Fruit fly (Drosophila melanogaster) Kc167 (cell line): ENCODE data around the gene Ankle2.

Source experiments
- Myc ChIP-seq: fragments of >200 bp; optimal IDR thresholded peaks from 2 replicates; lab custom pipeline; 2017; ENCODE audit warnings: missing external identifiers
- Sin3A ChIP-seq: fragments of >200 bp; optimal IDR thresholded peaks from 2 replicates; lab custom pipeline; 2018; ENCODE audit warnings: missing external identifiers
- h ChIP-seq: fragments of >200 bp; optimal IDR thresholded peaks from 3 replicates; lab custom pipeline; 2018; ENCODE audit warnings: missing external identifiers
- insv ChIP-seq: fragments of >200 bp; optimal IDR thresholded peaks from 3 replicates; lab custom pipeline; 2018; ENCODE audit warnings: missing external identifiers
- psq ChIP-seq: fragments of >200 bp; optimal IDR thresholded peaks from 2 replicates; lab custom pipeline; 2017; ENCODE audit warnings: missing external identifiers
- ttk ChIP-seq: sonication (Bioruptor generic); optimal IDR thresholded peaks from 2 replicates; lab custom pipeline; 2017; ENCODE audit warnings: missing external identifiers

Ankle2 gene

DNA sequence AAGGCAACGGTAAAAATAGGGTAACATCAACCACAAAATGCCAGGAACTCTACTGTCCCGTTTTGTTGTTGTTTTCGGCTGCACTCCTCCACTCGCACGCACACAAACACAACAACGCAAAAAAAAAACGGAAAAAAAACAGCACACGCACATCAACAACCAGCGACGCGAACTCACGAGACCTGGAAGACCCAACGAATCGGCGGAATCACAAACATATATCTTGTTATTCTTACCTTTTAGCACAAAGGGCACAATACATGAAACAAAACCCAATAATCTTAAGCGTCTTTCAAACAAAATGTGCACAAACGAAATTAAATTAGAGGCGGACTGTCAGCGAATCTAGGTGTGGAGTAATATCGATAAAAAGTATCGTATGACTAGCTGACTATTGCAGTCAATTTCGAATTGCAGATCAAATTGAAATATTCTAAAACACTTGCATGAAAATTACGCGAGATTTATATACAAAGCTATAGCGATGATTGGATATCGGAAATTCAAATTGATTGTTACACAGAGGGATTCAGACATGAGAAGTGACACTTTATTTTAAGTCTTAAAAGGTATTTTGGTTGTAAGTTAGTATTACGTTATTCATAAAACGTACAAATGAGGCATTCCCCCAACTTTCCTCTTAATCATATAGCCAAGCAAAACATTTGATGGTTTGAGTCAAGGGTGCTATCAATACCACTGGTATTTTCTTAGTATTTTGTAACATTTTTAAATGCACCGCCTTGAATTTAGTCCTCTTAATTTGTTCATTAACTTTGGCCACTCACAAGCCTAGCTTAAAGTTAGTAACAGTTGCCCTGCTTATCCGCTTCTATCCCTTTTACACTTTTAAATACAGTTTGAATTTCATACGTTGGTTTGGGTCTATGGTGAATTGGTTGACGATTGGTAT is at the start of gene Ankle2:
TSS of gene Ankle2 (minus strand) at position 361 of the 913 bp plus-strand sequence.
- peak; percentile 72 for TF ChIP-seq Sin3A (lab: Kevin White, UChicago)
- no peak for TF ChIP-seq insv (lab: Kevin White, UChicago)

DNA sequence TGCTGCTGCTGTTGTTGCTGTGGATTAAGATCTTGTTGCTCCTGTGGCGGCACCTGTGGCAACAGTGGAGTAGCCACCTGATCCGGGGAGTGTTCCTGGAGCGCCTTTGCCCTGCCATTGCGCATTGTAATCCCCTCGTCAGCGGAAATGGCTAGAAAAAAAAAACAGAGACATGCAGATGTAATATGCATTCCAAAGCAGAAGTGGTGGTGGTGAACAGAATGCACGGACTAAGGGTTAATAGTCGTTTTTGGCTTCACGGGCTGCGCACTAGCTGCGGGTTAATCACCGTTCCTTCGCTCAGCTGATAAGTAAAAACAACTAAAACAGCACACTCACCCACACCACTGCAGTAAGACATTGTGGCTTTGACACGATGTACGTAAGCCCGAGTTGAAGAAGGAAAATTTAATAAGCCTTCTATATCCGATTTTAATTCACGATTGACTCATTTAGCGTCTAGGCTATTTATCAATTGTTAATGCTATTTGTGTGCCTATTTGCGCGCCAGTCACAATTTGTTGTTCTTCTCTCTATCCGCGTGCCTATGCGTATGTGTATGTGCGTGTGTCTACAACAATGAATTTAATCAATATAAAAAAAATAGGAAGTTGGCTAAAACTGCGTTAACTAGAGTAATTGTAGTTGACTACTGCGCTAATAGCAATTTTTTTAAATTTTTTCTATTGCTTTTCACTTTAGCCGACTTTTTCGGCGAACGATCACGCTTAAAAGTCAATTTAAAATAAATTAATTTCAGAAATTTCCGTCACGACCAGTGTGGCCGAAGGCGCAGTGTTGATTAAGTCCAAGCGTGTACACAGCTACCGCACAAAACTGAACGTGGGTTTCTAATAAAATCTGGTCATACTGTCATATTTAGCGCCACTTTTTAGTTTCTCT is 48.3 kb upstream of the Ankle2 start, which contains the start of gene stas:
TSS of gene stas (minus strand) at position 806 of the 903 bp plus-strand sequence.
- no peak for TF ChIP-seq psq (lab: Kevin White, UChicago)
- no peak for TF ChIP-seq insv (lab: Kevin White, UChicago)
- TF ChIP-seq Myc: no peak
- TF ChIP-seq h: no peak
- no peak for TF ChIP-seq Sin3A (lab: Kevin White, UChicago)
- no peak for TF ChIP-seq ttk (lab: Kevin White, UChicago)

DNA sequence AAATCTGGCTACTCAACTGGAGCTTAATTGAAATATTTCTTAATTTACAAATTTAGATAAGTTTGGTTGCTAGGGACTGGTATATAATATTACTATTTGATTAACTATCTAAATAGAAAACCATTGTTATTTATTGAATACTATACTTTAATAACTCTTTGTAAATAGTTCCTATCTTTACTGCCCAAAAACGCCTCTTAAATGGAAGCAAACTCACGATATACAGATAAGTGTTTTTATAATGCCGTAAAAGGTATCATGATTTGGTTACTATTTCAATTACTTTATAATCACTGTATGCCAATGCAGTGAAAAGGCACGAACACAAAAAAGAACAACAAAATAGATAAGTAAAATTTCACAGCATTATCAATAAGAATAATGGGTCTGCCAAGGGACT is 46.8 kb upstream of the Ankle2 start:
- no peak for TF ChIP-seq insv (lab: Kevin White, UChicago)
- no peak for TF ChIP-seq Myc
- no peak for TF ChIP-seq ttk (lab: Kevin White, UChicago)
- TF ChIP-seq h: no peak
- TF ChIP-seq Sin3A (lab: Kevin White, UChicago): no peak
- TF ChIP-seq psq (lab: Kevin White, UChicago): no peak

DNA sequence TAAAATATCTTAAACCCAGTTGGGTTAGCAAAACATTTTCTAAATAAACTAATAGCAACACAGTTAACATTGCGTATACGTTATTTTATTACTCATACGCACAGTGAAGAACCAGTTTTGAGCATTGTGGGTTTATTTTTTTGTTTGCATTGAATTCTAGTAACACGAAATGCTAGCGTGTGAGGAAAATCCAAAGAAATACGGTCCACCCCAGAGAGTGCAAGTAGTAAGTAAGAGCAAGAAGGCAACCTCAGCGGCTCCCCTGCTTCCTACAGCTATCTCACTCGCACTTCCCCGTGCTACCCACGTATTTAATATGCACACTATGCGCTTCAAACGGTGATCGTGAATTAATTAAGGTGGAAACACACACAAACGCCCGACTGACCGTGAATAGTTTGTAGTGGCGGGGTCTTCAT is 46.0 kb upstream of the Ankle2 start:
- TF ChIP-seq insv (lab: Kevin White, UChicago): no peak

DNA sequence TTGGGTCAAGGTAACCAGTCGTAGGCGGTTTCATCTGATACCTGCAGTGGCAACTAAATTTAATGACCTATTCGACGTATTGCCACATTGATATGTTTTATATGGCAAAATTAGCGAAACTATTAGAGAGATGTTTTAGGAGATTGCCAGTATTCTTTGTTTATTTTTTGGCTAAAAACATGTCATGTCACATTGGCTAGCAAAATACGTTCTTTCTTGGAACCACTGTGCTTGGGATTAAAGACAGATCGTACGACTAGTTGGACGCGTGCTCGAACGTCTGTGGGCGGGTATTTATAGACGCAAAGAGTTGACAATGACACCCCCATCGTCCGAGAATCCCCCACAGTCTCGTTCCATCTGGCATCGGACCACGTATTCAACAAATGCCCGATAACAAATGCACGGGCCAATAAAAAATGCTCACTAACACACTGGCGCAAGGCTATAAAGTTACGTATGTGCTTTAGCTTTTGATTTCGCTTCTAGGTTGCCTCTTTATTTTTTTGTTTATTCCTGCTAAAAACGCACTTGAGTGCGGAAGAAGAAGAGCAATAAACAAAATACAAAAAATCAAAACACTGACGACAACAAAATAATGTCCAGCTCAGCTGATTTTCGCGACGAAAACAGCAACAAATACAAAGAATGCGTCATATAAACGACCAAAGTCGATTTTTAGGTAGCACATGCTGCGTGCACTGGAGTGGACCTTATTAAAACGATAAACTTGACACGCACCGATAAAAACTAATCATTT is 45.4 kb upstream of the Ankle2 start:
- TF ChIP-seq Myc (no peak), Sin3A (lab: Kevin White, UChicago) (no peak), ttk (lab: Kevin White, UChicago) (no peak), h (no peak), insv (lab: Kevin White, UChicago) (no peak), psq (lab: Kevin White, UChicago) (no peak)

DNA sequence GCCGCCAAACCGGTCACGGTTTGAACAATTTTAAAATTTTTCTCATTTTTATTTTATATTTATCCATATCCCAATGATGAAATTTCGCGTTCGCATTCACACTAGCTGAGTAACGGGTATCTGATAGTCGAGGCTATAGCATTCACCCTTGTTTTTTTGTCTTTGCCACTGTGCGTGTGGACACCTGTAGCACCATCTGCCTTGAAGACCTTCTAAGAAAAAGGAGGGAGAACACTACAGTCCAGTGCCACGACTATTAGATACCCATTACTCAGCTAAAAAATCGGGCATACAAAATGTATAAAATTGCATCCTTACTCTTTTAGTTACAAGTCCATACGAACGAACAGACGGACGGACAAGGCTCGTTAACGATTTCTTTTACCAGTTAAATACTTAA is 43.2 kb upstream of the Ankle2 start:
- TF ChIP-seq Sin3A (lab: Kevin White, UChicago) (no peak), ttk (lab: Kevin White, UChicago) (no peak), Myc (no peak), psq (lab: Kevin White, UChicago) (no peak), insv (lab: Kevin White, UChicago) (no peak), h (no peak)

DNA sequence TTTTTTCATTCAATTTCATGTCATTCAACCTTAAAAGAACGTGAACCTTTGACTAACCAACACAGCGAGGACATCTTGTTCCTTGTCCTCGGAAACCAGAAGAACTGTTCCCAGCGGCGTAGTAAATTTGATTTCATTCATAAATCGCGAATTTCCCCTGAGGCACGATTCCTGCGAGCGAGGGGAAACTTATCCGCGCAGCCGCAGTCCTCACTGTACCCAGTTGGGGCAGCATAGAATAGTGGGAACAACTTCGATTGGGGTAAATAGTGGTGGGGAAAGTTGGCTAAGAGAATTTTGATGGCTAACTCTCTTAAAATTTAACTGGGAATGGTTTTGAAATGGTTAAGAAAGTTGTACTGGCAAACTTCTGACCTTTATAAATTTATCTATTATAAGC is 32.4 kb upstream of the Ankle2 start:
- no peak for TF ChIP-seq psq (lab: Kevin White, UChicago)
- TF ChIP-seq ttk (lab: Kevin White, UChicago): no peak

DNA sequence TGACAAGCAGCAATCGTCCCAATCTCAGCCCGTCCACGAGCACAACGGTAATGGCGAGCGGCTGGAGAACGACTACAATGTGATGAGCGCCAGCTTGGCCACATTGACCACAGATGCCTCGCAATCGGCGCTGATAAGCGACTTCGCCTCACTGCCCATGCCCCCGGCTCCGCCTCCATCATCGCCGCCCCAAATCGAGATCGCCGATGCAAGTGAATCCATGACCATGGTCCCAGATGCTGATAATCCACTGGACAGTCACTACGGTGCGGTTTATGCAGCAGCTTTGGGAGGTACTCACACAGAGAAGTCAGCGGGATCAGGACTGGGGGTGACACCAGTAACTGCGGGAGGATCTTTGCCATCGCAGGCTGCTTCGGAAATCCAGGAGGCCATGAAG is 23.4 kb upstream of the Ankle2 start:
- TF ChIP-seq Sin3A (lab: Kevin White, UChicago): no peak
- no peak for TF ChIP-seq Myc
- no peak for TF ChIP-seq psq (lab: Kevin White, UChicago)
- no peak for TF ChIP-seq h

DNA sequence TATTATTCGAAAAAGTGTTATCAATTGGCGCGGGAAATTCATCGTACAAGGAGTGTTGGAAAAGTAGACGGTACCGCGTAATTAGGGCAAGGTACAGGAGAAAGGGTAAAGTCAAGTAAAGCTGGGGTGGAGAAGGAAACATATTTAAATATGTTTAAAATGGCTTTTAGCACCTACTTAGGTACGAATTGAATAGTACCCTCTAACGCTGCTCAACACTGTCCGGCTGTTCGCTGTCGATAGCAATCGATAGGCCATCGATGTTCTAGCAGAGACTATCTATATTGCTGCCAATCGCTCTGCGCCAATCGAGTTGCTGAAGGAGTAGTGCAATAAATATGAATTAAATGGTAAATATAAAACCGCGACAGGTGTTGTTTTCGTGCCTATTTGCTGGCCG is 20.3 kb upstream of the Ankle2 start, which contains the start of gene X11L:
TSS of gene X11L (plus strand) at position 279 of the 400 bp plus-strand sequence.
- TF ChIP-seq h (no peak), insv (lab: Kevin White, UChicago) (no peak), Myc (no peak), psq (lab: Kevin White, UChicago) (no peak), ttk (lab: Kevin White, UChicago) (no peak), Sin3A (lab: Kevin White, UChicago) (no peak)

DNA sequence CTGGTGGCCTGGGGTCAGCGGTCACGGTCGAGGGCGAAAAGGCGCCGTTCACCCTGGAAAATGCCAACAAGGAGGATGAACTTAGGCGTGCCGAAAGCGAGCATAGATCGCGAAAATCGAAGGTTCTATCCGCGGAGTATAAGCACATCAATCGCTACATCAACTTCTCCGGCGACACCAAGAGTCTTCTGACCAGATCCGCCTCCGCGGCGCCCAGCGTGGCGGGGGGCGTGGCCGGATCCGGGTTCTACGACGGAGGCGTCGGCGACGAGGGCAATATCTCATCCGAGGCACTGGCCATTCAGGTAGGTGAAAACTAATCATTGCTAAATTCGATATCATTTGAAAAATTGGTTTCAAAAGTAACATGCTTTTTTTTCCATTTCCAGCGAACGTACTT is 18.6 kb upstream of the Ankle2 start:
- TF ChIP-seq Sin3A (lab: Kevin White, UChicago) (no peak), ttk (lab: Kevin White, UChicago) (no peak), psq (lab: Kevin White, UChicago) (no peak), Myc (no peak), h (no peak), insv (lab: Kevin White, UChicago) (no peak)

DNA sequence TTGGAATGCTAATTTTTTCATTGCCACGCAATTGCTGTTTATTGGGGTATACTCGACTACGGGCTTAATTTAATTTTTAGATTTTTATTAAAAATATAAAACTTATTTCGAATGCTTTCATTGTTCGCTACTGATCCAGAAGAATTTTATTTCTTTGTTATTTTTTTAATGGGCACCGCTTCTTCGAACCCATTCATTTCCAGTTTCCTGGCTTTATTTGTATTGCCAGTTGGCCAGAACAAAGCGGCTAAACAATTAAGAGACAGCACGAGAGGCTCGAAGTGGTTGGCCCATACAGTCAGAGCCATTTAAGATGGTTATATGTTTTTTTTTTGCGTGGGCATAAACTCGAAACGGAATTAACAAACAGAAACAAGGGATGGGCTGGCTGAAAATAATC is 16.8 kb upstream of the Ankle2 start:
- no peak for TF ChIP-seq Sin3A (lab: Kevin White, UChicago)
- no peak for TF ChIP-seq insv (lab: Kevin White, UChicago)
- no peak for TF ChIP-seq Myc
- TF ChIP-seq ttk (lab: Kevin White, UChicago): no peak
- TF ChIP-seq psq (lab: Kevin White, UChicago): no peak
- no peak for TF ChIP-seq h

DNA sequence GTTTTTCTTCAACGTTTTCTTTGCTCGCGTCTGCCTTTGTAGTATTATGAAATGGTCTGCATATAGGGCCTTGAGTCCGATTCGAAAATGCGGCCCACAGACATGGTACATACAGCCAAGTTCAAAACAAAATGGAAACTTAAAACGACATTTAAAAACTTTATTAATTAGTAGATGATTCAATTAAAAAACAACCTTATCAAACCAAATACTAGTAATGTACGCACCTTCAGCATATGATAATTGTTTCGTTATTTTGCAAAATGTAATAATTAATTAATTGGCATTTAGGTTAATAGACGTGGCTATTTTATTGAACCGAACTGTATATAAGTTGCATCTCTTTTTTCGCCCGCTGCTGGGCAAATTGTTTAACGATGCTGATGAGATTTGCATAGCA is 15.7 kb upstream of the Ankle2 start:
- TF ChIP-seq h: no peak
- TF ChIP-seq Sin3A (lab: Kevin White, UChicago): no peak
- TF ChIP-seq Myc: no peak
- TF ChIP-seq psq (lab: Kevin White, UChicago): no peak
- TF ChIP-seq insv (lab: Kevin White, UChicago): no peak
- TF ChIP-seq ttk (lab: Kevin White, UChicago): no peak
